Worm (Caenorhabditis elegans): ENCODE measurements around the gene gfl-1.

Gene gfl-1

DNA sequence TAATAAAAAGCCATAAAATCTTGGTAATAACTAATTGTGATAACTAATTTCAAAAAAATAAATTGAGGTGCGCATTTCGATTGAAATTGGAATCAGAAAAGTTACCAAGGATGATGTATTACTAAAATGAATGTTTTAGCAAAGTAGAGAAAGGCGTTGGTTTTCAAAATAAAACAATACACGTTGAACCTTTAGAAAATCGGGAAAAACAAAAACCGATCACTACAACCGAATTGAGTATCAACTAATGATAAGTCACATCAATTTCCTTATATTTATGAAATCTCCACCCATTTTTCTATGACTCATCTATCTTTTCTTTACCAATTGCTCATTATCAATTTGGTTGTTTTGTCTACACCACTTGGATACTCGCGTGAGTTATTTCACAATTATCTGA is 20.7 kb upstream of the gfl-1 start, which contains the start of gene H21P03.10:
Gene H21P03.10, plus strand, starts transcription at position 301 of the 400 bp plus-strand sequence.
- no peak for TF ChIP-seq snpc-4 (GFP tag; optimal IDR thresholded peaks at IDR 0.05)
- no peak for TF ChIP-seq snpc-4 (tag; optimal IDR thresholded peaks at IDR 0.05)
- no peak for TF ChIP-seq F52B5.7 (tag; optimal IDR thresholded peaks at IDR 0.05)

DNA sequence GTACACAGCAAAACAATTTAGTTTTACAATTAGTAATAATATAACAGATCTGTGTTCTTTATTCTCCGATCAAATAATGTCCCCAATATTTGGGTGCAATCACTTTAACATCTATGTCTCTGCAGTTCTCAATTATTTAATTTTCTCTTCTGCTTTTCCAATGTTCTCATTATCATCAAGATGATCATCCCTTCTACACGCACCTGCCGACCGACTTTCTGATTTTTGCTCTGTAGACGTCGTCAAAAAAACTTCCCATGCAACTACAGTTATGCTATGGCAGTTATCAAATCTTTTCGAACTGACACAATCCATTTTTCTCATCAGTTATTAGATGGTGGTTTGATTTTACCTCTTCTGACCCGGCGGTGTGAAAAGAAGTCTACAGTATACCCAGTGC is 17.4 kb upstream of the gfl-1 start:
- no peak for TF ChIP-seq egl-18 (GFP tag; IDR thresholded peaks at IDR 0.05)
- no peak for TF ChIP-seq bed-1 (GFP tag; IDR thresholded peaks at IDR 0.05)
- no peak for TF ChIP-seq bed-2 (GFP tag; IDR thresholded peaks at IDR 0.05)
- TF ChIP-seq zim-3 (tag; optimal IDR thresholded peaks at IDR 0.05): no peak
- no peak for TF ChIP-seq B0336.3 (GFP tag; IDR thresholded peaks at IDR 0.05)
- no peak for TF ChIP-seq aptf-3 (GFP tag; IDR thresholded peaks at IDR 0.05)

DNA sequence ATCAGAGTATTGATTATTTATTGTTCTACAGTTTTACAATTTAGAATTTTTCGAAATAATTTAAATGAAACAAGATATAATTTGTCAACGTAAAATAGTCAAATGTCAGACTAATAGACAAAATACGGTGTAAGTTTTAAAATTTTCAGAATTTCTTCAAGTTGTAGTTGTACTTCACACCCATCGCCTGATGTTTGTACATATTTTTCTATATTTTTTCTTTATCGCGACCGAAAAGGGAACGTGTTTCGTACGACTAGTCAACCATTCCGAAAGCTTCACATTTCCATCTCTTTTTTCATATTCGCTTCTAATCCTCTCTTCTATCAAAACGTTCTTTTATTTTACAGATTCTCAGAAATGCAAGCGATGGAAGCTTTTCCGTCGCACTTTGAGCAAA is 16.7 kb upstream of the gfl-1 start, which contains the start of gene twk-25:
Gene twk-25, plus strand, starts transcription at position 301 of the 400 bp plus-strand sequence.
- TF ChIP-seq tlf-1 (GFP tag; optimal IDR thresholded peaks at IDR 0.05) (no peak), somi-1 (GFP tag; optimal IDR thresholded peaks at IDR 0.05) (no peak), F49E8.2 (tag; optimal IDR thresholded peaks at IDR 0.05; ENCODE audit: insufficient read depth) (no peak), D2030.7 (GFP tag; IDR thresholded peaks at IDR 0.05) (no peak), madf-6 (GFP tag; IDR thresholded peaks at IDR 0.05) (no peak), hsf-1 (GFP tag; IDR thresholded peaks at IDR 0.05) (no peak), F10E7.11 (tag; optimal IDR thresholded peaks at IDR 0.05) (no peak), ceh-79 (tag; optimal IDR thresholded peaks at IDR 0.05) (no peak)

ce11 chrIV:11510664-11511063 is 10.4 kb upstream of the gfl-1 start, which contains the start of gene M04B2.6:
TSS of gene M04B2.6 (minus strand) at chrIV:11510764.
- TF ChIP-seq zim-3 (tag; optimal IDR thresholded peaks at IDR 0.05) (no peak), F22D6.2 (tag; optimal IDR thresholded peaks at IDR 0.05) (no peak), egl-18 (GFP tag; IDR thresholded peaks at IDR 0.05) (no peak), nfyb-1 (GFP tag; IDR thresholded peaks at IDR 0.05) (no peak), T26A5.8 (tag; optimal IDR thresholded peaks at IDR 0.05) (no peak), D2030.7 (GFP tag; IDR thresholded peaks at IDR 0.05) (no peak), hsf-1 (GFP tag; IDR thresholded peaks at IDR 0.05) (no peak), ZK185.1 (tag; optimal IDR thresholded peaks at IDR 0.05; ENCODE audit: poor library complexity, severe bottlenecking) (no peak), ceh-79 (tag; optimal IDR thresholded peaks at IDR 0.05) (no peak), Y53F4B.3 (GFP tag; IDR thresholded peaks at IDR 0.05) (no peak)

- TF ChIP-seq mcd-1 (GFP tag; IDR thresholded peaks at IDR 0.05) (peak; percentile 20; the same call in 1 of the 2 replicates), ceh-79 (tag; optimal IDR thresholded peaks at IDR 0.05) (no peak), efl-1 (GFP tag; optimal IDR thresholded peaks at IDR 0.05) (peak; percentile 78), mes-4 (tag; optimal IDR thresholded peaks at IDR 0.05) (no peak), nhr-80 (tag; optimal IDR thresholded peaks at IDR 0.05) (peak; percentile 20), hmg-1.2 (GFP tag; IDR thresholded peaks at IDR 0.05) (peak; percentile 92), nhr-27 (tag; optimal IDR thresholded peaks at IDR 0.05) (no peak), lag-1 (GFP tag; IDR thresholded peaks at IDR 0.05) (no peak), aptf-2 (GFP tag; conservative IDR thresholded peaks at IDR 0.05) (no peak), atf-7 (tag; optimal IDR thresholded peaks at IDR 0.05) (peak; percentile 87), F33H1.4 (GFP tag; IDR thresholded peaks at IDR 0.05) (peak; percentile 73), madf-3 (GFP tag; IDR thresholded peaks at IDR 0.05) (0 out of 2 replicates have a peak, but pooled peaks have one; percentile 18), lin-35 (GFP tag; optimal IDR thresholded peaks at IDR 0.05) (peak in 1 of 3 experiments; percentile 60), lin-54 (GFP tag; optimal IDR thresholded peaks at IDR 0.05) (peak; percentile 33), F52B5.7 (tag; optimal IDR thresholded peaks at IDR 0.05) (no peak), snpc-1.3 (tag; optimal IDR thresholded peaks at IDR 0.05; ENCODE audit: insufficient read depth) (peak; percentile 31), gei-17 (GFP tag; optimal IDR thresholded peaks at IDR 0.05) (peak; percentile 29), madf-8 (GFP tag; conservative IDR thresholded peaks at IDR 0.05) (peak; percentile 40; the same call in 1 of the 2 replicates), xnd-1 (tag; optimal IDR thresholded peaks at IDR 0.05) (peak; percentile 38), somi-1 (GFP tag; optimal IDR thresholded peaks at IDR 0.05) (peak; percentile 29), egl-18 (GFP tag; IDR thresholded peaks at IDR 0.05) (no peak), let-607 (tag; optimal IDR thresholded peaks at IDR 0.05) (peak; percentile 42 to 78)
Observed at ce11 chrIV:11522225-11522952, 1.3 kb downstream of the gfl-1 start.
